Fruit fly (Drosophila melanogaster) whole organism, embryonic: ENCODE results near the gene CG1428.

Experiments
- Antp ChIP-seq: fragments of 200-800 bp; sonication (Bioruptor generic); optimal IDR thresholded peaks from 3 replicates; lab custom pipeline; 2016; ENCODE audit warnings: missing biosample characterization, missing genetic modification characterization
- Atf3 ChIP-seq: fragments of 200-800 bp; sonication (Bioruptor generic); optimal IDR thresholded peaks from 3 replicates; lab custom pipeline; 2016; ENCODE audit warnings: missing biosample characterization, missing genetic modification characterization
- Blimp-1 ChIP-seq: fragments of 200-800 bp; sonication (Bioruptor generic); optimal IDR thresholded peaks from 3 replicates; lab custom pipeline; 2018; ENCODE audit warnings: missing biosample characterization, missing genetic modification characterization, mild to moderate bottlenecking, moderate library complexity, missing genetic modification reagents
- CG10209 ChIP-seq: fragments of 200-800 bp; sonication (Bioruptor generic); optimal IDR thresholded peaks from 3 replicates; lab custom pipeline; 2017; ENCODE audit warnings: missing biosample characterization, mild to moderate bottlenecking, missing genetic modification characterization, missing genetic modification reagents
- CG10274 ChIP-seq: fragments of 200-800 bp; sonication (Bioruptor generic); optimal IDR thresholded peaks from 3 replicates; lab custom pipeline; 2017; ENCODE audit warnings: missing biosample characterization, mild to moderate bottlenecking, missing genetic modification characterization
- CG12071 ChIP-seq: fragments of 200-800 bp; sonication (Bioruptor generic); optimal IDR thresholded peaks from 3 replicates; lab custom pipeline; 2018; ENCODE audit warnings: missing biosample characterization, mild to moderate bottlenecking, missing genetic modification characterization
- CG12391 ChIP-seq: fragments of 200-800 bp; sonication (Bioruptor generic); optimal IDR thresholded peaks from 3 replicates; lab custom pipeline; 2018; ENCODE audit warnings: missing biosample characterization, mild to moderate bottlenecking, missing genetic modification characterization, moderate library complexity
- CG15073 ChIP-seq: fragments of 200-800 bp; sonication (Bioruptor generic); optimal IDR thresholded peaks from 2 replicates; lab custom pipeline; 2016; ENCODE audit warnings: missing biosample characterization, missing genetic modification characterization
- CG15479 ChIP-seq: fragments of 200-800 bp; sonication (Bioruptor generic); optimal IDR thresholded peaks from 3 replicates; lab custom pipeline; 2019; ENCODE audit warnings: missing biosample characterization, mild to moderate bottlenecking, missing genetic modification characterization, moderate library complexity
- CG17361 ChIP-seq: fragments of 200-800 bp; sonication (Bioruptor generic); IDR thresholded peaks from 3 replicates; pipeline ENCODE4 v1.3.6; 2022; ENCODE audit warnings: missing biosample characterization, missing genetic modification characterization
- CG18011 ChIP-seq: fragments of 200-800 bp; sonication (Bioruptor generic); optimal IDR thresholded peaks from 2 replicates; lab custom pipeline; 2017; ENCODE audit warnings: missing biosample characterization, missing genetic modification characterization, mild to moderate bottlenecking, moderate library complexity, missing genotype
- CG2116 ChIP-seq: fragments of 200-800 bp; sonication (Bioruptor generic); optimal IDR thresholded peaks from 3 replicates; lab custom pipeline; 2018; ENCODE audit warnings: missing biosample characterization, mild to moderate bottlenecking, missing genetic modification characterization
- CG2202 ChIP-seq: fragments of 200-800 bp; sonication (Bioruptor generic); optimal IDR thresholded peaks from 2 replicates; lab custom pipeline; 2018; ENCODE audit warnings: missing biosample characterization, mild to moderate bottlenecking, missing genetic modification characterization
- CG33557 ChIP-seq: fragments of 200-800 bp; sonication (Bioruptor generic); optimal IDR thresholded peaks from 2 replicates; lab custom pipeline; 2019; ENCODE audit warnings: missing biosample characterization, mild to moderate bottlenecking, missing genetic modification characterization, moderate library complexity
- CG3407 ChIP-seq: fragments of 200-800 bp; sonication (Bioruptor generic); optimal IDR thresholded peaks from 2 replicates; lab custom pipeline; 2018; ENCODE audit warnings: missing biosample characterization, mild to moderate bottlenecking, missing genetic modification characterization
- CG7357 ChIP-seq: fragments of 200-800 bp; sonication (Bioruptor generic); IDR thresholded peaks from 3 replicates; pipeline ENCODE4 v1.3.6; 2022; ENCODE audit warnings: missing biosample characterization, missing genetic modification characterization
- CG8765 ChIP-seq: fragments of 200-800 bp; sonication (Bioruptor generic); IDR thresholded peaks from 2 replicates; pipeline ENCODE4 v1.3.6; 2022; ENCODE audit warnings: missing biosample characterization, missing genetic modification characterization
- D19B ChIP-seq: fragments of 200-800 bp; sonication (Bioruptor generic); optimal IDR thresholded peaks from 2 replicates; lab custom pipeline; 2017; ENCODE audit warnings: missing biosample characterization, mild to moderate bottlenecking, missing genetic modification characterization
- Dbx ChIP-seq: fragments of 200-800 bp; sonication (Bioruptor generic); IDR thresholded peaks from 3 replicates; pipeline ENCODE4 v1.3.6; 2022; ENCODE audit warnings: missing biosample characterization, missing genetic modification characterization
- Deaf1 ChIP-seq: fragments of 200-800 bp; optimal IDR thresholded peaks from 3 replicates; lab custom pipeline; 2019; ENCODE audit warnings: missing biosample characterization, mild to moderate bottlenecking, missing genetic modification characterization, moderate library complexity
- ERR ChIP-seq: fragments of 200-800 bp; sonication (Bioruptor generic); optimal IDR thresholded peaks from 2 replicates; lab custom pipeline; 2016; ENCODE audit warnings: missing biosample characterization, missing genetic modification characterization
- Ets65A ChIP-seq: fragments of 200-800 bp; sonication (Bioruptor generic); peaks from one replicate; lab custom pipeline; 2016; ENCODE audit warnings: missing biosample characterization, missing genetic modification characterization
- Med ChIP-seq: fragments of 200-800 bp; sonication (Bioruptor generic); peaks from one replicate; lab custom pipeline; 2016; ENCODE audit warnings: missing biosample characterization, missing genetic modification characterization, mild to moderate bottlenecking, inconsistent platforms, moderate library complexity
- Oaz ChIP-seq: fragments of 200-800 bp; sonication (Bioruptor generic); IDR thresholded peaks from 2 replicates; pipeline ENCODE4 v1.3.6; 2022; ENCODE audit warnings: missing biosample characterization, missing genetic modification characterization
- Spps ChIP-seq: fragments of 200-800 bp; sonication (Bioruptor generic); optimal IDR thresholded peaks from 2 replicates; lab custom pipeline; 2018; ENCODE audit warnings: missing biosample characterization, mild to moderate bottlenecking, missing genetic modification characterization
- Stat92E ChIP-seq, 3 experiments: fragments of >200 bp in 2 of 3; fragments of 200-800 bp in 1 of 3; sonication (Bioruptor generic) in 1 of 3; optimal IDR thresholded peaks; 2 replicates each; lab custom pipeline; 2017 to 2019; ENCODE audit warnings: missing biosample characterization in 3 of 3, missing genetic modification characterization in 3 of 3, mild to moderate bottlenecking in 1 of 3, moderate library complexity in 1 of 3
- ab ChIP-seq: fragments of 200-800 bp; sonication (Bioruptor generic); optimal IDR thresholded peaks from 2 replicates; lab custom pipeline; 2016; ENCODE audit warnings: missing biosample characterization, missing genetic modification characterization
- abd-A ChIP-seq: fragments of 200-800 bp; sonication (Bioruptor generic); optimal IDR thresholded peaks from 3 replicates; lab custom pipeline; 2019; ENCODE audit warnings: missing biosample characterization, mild to moderate bottlenecking, missing genetic modification characterization, moderate library complexity
- ap ChIP-seq: fragments of 200-800 bp; sonication (Bioruptor generic); IDR thresholded peaks from 2 replicates; pipeline ENCODE4 v1.3.6; 2022; ENCODE audit warnings: missing biosample characterization, missing genetic modification characterization
- bsh ChIP-seq, 2 experiments: fragments of 200-800 bp; sonication (Bioruptor generic); optimal IDR thresholded peaks; 2 replicates each; lab custom pipeline; 2017 to 2018; ENCODE audit warnings: mild to moderate bottlenecking in 2 of 2, missing biosample characterization in 2 of 2, missing genetic modification characterization in 2 of 2, moderate library complexity in 1 of 2
- cato ChIP-seq: fragments of 200-800 bp; sonication (Bioruptor generic); optimal IDR thresholded peaks from 2 replicates; lab custom pipeline; 2016; ENCODE audit warnings: missing biosample characterization, missing genetic modification characterization, borderline replicate concordance
- cg ChIP-seq: fragments of 200-800 bp; sonication (Bioruptor generic); optimal IDR thresholded peaks from 3 replicates; lab custom pipeline; 2019; ENCODE audit warnings: missing biosample characterization, mild to moderate bottlenecking, missing genetic modification characterization, moderate library complexity
- chm ChIP-seq: fragments of 200-800 bp; sonication (Bioruptor generic); IDR thresholded peaks from 2 replicates; pipeline ENCODE4 v1.3.6; 2022; ENCODE audit warnings: missing biosample characterization, missing genetic modification characterization
- dysf ChIP-seq: fragments of 200-800 bp; sonication (Bioruptor generic); IDR thresholded peaks from 3 replicates; pipeline ENCODE4 v1.3.6; 2022; ENCODE audit warnings: missing biosample characterization, missing genetic modification characterization
- h ChIP-seq: fragments of >200 bp; optimal IDR thresholded peaks from 2 replicates; lab custom pipeline; 2017
- ind ChIP-seq: fragments of 200-800 bp; sonication (Bioruptor generic); optimal IDR thresholded peaks from 3 replicates; lab custom pipeline; 2016; ENCODE audit warnings: missing biosample characterization, missing genetic modification characterization
- ken ChIP-seq: fragments of 200-800 bp; sonication (Bioruptor generic); IDR thresholded peaks from 3 replicates; pipeline ENCODE4 v1.3.6; 2022; ENCODE audit warnings: missing biosample characterization, missing genetic modification characterization
- lov ChIP-seq, 2 experiments: fragments of 200-800 bp in 1 of 2; fragments of >200 bp in 1 of 2; sonication (Bioruptor generic) in 1 of 2; IDR thresholded peaks in 1 of 2; optimal IDR thresholded peaks in 1 of 2; 2 replicates in 1 of 2; 3 replicates in 1 of 2; pipeline versions ENCODE4 v1.3.6 to Lab custom; 2017 to 2022; ENCODE audit warnings: missing biosample characterization in 1 of 2, missing genetic modification characterization in 1 of 2
- rib ChIP-seq: fragments of 200-800 bp; sonication (Bioruptor generic); IDR thresholded peaks from 2 replicates; pipeline ENCODE4 v1.3.6; 2022; ENCODE audit warnings: missing biosample characterization, missing genetic modification characterization
- run ChIP-seq: fragments of 200-800 bp; sonication (Bioruptor generic); optimal IDR thresholded peaks from 3 replicates; lab custom pipeline; 2018; ENCODE audit warnings: missing biosample characterization, mild to moderate bottlenecking, missing genetic modification characterization
- sd ChIP-seq: fragments of 200-800 bp; sonication (Bioruptor generic); optimal IDR thresholded peaks from 3 replicates; lab custom pipeline; 2018; ENCODE audit warnings: missing biosample characterization, mild to moderate bottlenecking, missing genetic modification characterization, moderate library complexity
- sens ChIP-seq: fragments of 200-800 bp; sonication (Bioruptor generic); peaks from one replicate; lab custom pipeline; 2016; ENCODE audit warnings: missing biosample characterization, missing genetic modification characterization
- seq ChIP-seq: fragments of 200-800 bp; sonication (Bioruptor generic); IDR thresholded peaks from 2 replicates; pipeline ENCODE4 v1.3.6; 2022; ENCODE audit warnings: missing biosample characterization, missing genetic modification characterization
- stwl ChIP-seq: fragments of 200-800 bp; sonication (Bioruptor generic); optimal IDR thresholded peaks from 3 replicates; lab custom pipeline; 2018; ENCODE audit warnings: missing biosample characterization, mild to moderate bottlenecking, missing genetic modification characterization, moderate library complexity
- twi ChIP-seq: fragments of 200-800 bp; optimal IDR thresholded peaks from 2 replicates; lab custom pipeline; 2019; ENCODE audit warnings: missing biosample characterization, mild to moderate bottlenecking, missing genetic modification characterization, moderate library complexity
- vvl ChIP-seq: fragments of 200-800 bp; sonication (Bioruptor generic); IDR thresholded peaks from 2 replicates; pipeline ENCODE4 v1.3.6; 2022; ENCODE audit warnings: missing biosample characterization, missing genetic modification characterization
- wek ChIP-seq: fragments of 200-800 bp; sonication (Bioruptor generic); optimal IDR thresholded peaks from 3 replicates; lab custom pipeline; 2018; ENCODE audit warnings: missing biosample characterization, mild to moderate bottlenecking, missing genetic modification characterization, moderate library complexity
- z ChIP-seq: fragments of 200-800 bp; sonication (Bioruptor generic); IDR thresholded peaks from 3 replicates; pipeline ENCODE4 v1.3.6; 2022; ENCODE audit warnings: missing biosample characterization, missing genetic modification characterization

CG1428 gene

DNA sequence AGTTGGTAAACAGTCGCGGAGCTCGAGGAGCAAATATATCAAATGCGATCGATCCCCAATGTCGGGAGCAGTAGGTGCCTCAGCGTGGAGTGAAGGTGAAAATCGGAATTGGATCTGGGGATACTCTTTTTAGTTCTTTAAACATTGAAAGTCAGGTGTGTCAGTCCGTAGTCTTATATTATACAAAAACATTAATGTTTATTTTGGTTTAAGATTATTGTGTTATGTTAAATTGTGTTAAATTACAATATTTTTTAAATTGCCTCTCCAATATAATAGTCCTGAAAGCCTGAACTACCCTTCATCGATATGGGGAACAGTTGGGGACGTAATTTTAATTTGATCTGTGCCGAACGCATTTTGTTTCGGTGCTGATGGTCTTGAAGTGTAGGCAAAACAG lies 26.7 kb upstream of the CG1428 start:
- TF ChIP-seq ken (GFP tag; lab: Robert Waterston, UW) (no peak), CG12071 (GFP tag; lab: Kevin White, UChicago) (no peak), lov (optimal IDR thresholded peaks at IDR 0.05; lab: Kevin White, UChicago) (no peak), lov (GFP tag; IDR thresholded peaks at IDR 0.05; lab: Robert Waterston, UW) (no peak), CG18011 (GFP tag; lab: Kevin White, UChicago) (no peak), CG15479 (GFP tag; lab: Kevin White, UChicago) (no peak), Spps (tag; lab: Kevin White, UChicago) (no peak), chm (no peak), bsh (GFP tag; optimal IDR thresholded peaks at IDR 0.05; lab: Kevin White, UChicago) (no peak), cg (GFP tag; lab: Kevin White, UChicago) (no peak), seq (GFP tag; lab: Robert Waterston, UW) (no peak), Antp (GFP tag; lab: Kevin White, UChicago) (no peak), sd (tag; lab: Kevin White, UChicago) (no peak)

- TF ChIP-seq CG33557 (GFP tag; lab: Kevin White, UChicago) = no peak
- peak; percentile 6 for TF ChIP-seq Ets65A (GFP tag; lab: Kevin White, UChicago)
- no peak for TF ChIP-seq ERR (GFP tag; lab: Kevin White, UChicago)
- TF ChIP-seq CG17361 (GFP tag; lab: Robert Waterston, UW) = 0 out of 3 replicates have a peak, but pooled peaks have one; percentile 12
- no peak for TF ChIP-seq rib (GFP tag; lab: Robert Waterston, UW)
- no peak for TF ChIP-seq ap (GFP tag; lab: Robert Waterston, UW)
- no peak for TF ChIP-seq Atf3 (GFP tag; lab: Kevin White, UChicago)
- TF ChIP-seq Antp (GFP tag; lab: Kevin White, UChicago) = no peak
- TF ChIP-seq run (tag; lab: Kevin White, UChicago) = no peak
- no peak for TF ChIP-seq CG10209 (GFP tag; lab: Kevin White, UChicago)
- TF ChIP-seq wek (GFP tag; lab: Kevin White, UChicago) = no peak
- no peak for TF ChIP-seq CG2116 (GFP tag; lab: Kevin White, UChicago)
- peak; percentile 13 for TF ChIP-seq Med (GFP tag; lab: Kevin White, UChicago)
- TF ChIP-seq cato (GFP tag; lab: Kevin White, UChicago) = no peak
- TF ChIP-seq CG2202 = no peak
- TF ChIP-seq Deaf1 = no peak
- TF ChIP-seq sens (GFP tag; lab: Kevin White, UChicago) = peak; percentile 17
- TF ChIP-seq D19B (GFP tag; lab: Kevin White, UChicago) = peak; percentile 47
- TF ChIP-seq, all 482 proteins: peak for 5
Measured at dm6 chr2L:21881504-21882124, 24.5 kb upstream of the CG1428 start.

DNA sequence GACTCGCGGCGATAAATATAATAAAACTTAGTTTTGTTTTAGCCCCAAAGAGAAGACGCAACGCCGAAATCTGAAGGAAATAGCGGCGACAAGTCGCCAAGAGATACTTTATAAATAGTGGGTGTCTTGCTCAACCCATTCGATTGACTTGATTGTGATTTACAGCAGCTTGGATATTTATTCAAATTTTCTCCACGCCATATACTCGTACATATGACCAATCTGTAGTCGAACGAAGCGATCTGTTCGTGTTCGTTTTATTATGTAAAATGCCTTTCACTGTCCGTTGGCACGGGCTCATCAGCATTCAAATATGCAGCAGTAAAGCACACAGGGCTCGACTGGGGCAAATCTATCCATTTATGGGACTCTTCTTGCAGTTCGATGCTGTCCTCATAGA lies 20.6 kb upstream of the CG1428 start:
- TF ChIP-seq CG8765 (GFP tag; lab: Robert Waterston, UW) (no peak), CG10274 (GFP tag; lab: Kevin White, UChicago) (no peak), abd-A (tag; lab: Kevin White, UChicago) (peak; percentile 63), CG3407 (no peak), Dbx (GFP tag; lab: Robert Waterston, UW) (no peak), h (lab: Kevin White, UChicago) (no peak), ind (GFP tag; lab: Kevin White, UChicago) (no peak), ab (GFP tag; lab: Kevin White, UChicago) (no peak), stwl (tag; lab: Kevin White, UChicago) (no peak), dysf (no peak), Blimp-1 (GFP tag; lab: Kevin White, UChicago) (peak; percentile 50), Oaz (no peak), vvl (GFP tag; lab: Robert Waterston, UW) (peak; percentile 89), CG15073 (no peak), Stat92E (GFP tag; optimal IDR thresholded peaks at IDR 0.05; lab: Kevin White, UChicago) (no peak), twi (no peak), CG7357 (no peak), z (GFP tag; lab: Robert Waterston, UW) (no peak), CG12391 (tag; lab: Kevin White, UChicago) (no peak), sens (GFP tag; lab: Kevin White, UChicago) (peak; percentile 14)
